In genomic region chrV:12869948-12870347, ce11 we compare ENCODE assay signal across 3 worm cellular contexts.
TF ChIP-seq lines count a peak whose summit lies in the region.

Gene T07F10.3 (minus strand): TSS chrV:12870045.

TF ChIP-seq in whole organism, L2 larva, 48 proteins besides CTCF, POLR2A, EP300 and RAD21 (continued from another document):
- no peak for TF ChIP-seq unc-39 (tag; optimal IDR thresholded peaks at IDR 0.05; lab: Kevin White, UChicago)
- no peak for TF ChIP-seq nhr-23 (tag; optimal IDR thresholded peaks at IDR 0.05; lab: Kevin White, UChicago)
- peak; percentile 61 for TF ChIP-seq R02D3.7 (tag; optimal IDR thresholded peaks at IDR 0.05; lab: Kevin White, UChicago)
- TF ChIP-seq nhr-129 (tag; optimal IDR thresholded peaks at IDR 0.05; lab: Kevin White, UChicago), result peak; percentile 59
- peak; percentile 35 for TF ChIP-seq sem-4 (tag; optimal IDR thresholded peaks at IDR 0.05; lab: Kevin White, UChicago)
- TF ChIP-seq fos-1 (tag; optimal IDR thresholded peaks at IDR 0.05; lab: Kevin White, UChicago), result peak; percentile 57
- peak; percentile 76 for TF ChIP-seq snpc-4 (tag; optimal IDR thresholded peaks at IDR 0.05; lab: Kevin White, UChicago)
- peak; percentile 71 to 91 for TF ChIP-seq lsy-2 (tag; optimal IDR thresholded peaks at IDR 0.05; lab: Kevin White, UChicago)
- TF ChIP-seq nhr-25 (tag; optimal IDR thresholded peaks at IDR 0.05; lab: Kevin White, UChicago), result peak; percentile 83
- TF ChIP-seq unc-62 (GFP tag; optimal IDR thresholded peaks at IDR 0.05; lab: Kevin White, UChicago), result no peak
- TF ChIP-seq mab-5 (tag; optimal IDR thresholded peaks at IDR 0.05; lab: Kevin White, UChicago), result peak; percentile 83
- peak; percentile 30 for TF ChIP-seq skn-1 (tag; optimal IDR thresholded peaks at IDR 0.05; lab: Kevin White, UChicago)

TF ChIP-seq in whole organism, L4 larva, 104 proteins besides CTCF, POLR2A, EP300 and RAD21 (continued from another document and continues in another):
- peak in 1 of 2 experiments; percentile 94 for TF ChIP-seq hif-1 (tag; optimal IDR thresholded peaks at IDR 0.05; lab: Kevin White, UChicago)
- TF ChIP-seq lir-3 (tag; optimal IDR thresholded peaks at IDR 0.05; lab: Kevin White, UChicago), result no peak
- peak; percentile 69 for TF ChIP-seq spr-1 (tag; optimal IDR thresholded peaks at IDR 0.05; lab: Kevin White, UChicago)
- TF ChIP-seq ceh-62 (tag; optimal IDR thresholded peaks at IDR 0.05; lab: Kevin White, UChicago), result no peak
- no peak for TF ChIP-seq ztf-11 (tag; optimal IDR thresholded peaks at IDR 0.05; lab: Kevin White, UChicago)
- no peak for TF ChIP-seq attf-4 (tag; optimal IDR thresholded peaks at IDR 0.05; lab: Kevin White, UChicago)
- peak; percentile 93 for TF ChIP-seq dmd-9 (GFP tag; IDR thresholded peaks at IDR 0.05; lab: Robert Waterston, UW)
- no peak for TF ChIP-seq lin-29 (GFP tag; IDR thresholded peaks at IDR 0.05; lab: Robert Waterston, UW)
- TF ChIP-seq pqm-1 (tag; optimal IDR thresholded peaks at IDR 0.05; lab: Kevin White, UChicago), result no peak
- TF ChIP-seq nhr-111 (GFP tag; optimal IDR thresholded peaks at IDR 0.05; lab: Kevin White, UChicago), result no peak
- peak; percentile 30 for TF ChIP-seq F10B5.3 (tag; optimal IDR thresholded peaks at IDR 0.05; lab: Kevin White, UChicago)
- TF ChIP-seq Y75B8A.6 (GFP tag; IDR thresholded peaks at IDR 0.05; lab: Robert Waterston, UW), result no peak
- peak; percentile 87 for TF ChIP-seq duxl-1 (tag; optimal IDR thresholded peaks at IDR 0.05; lab: Kevin White, UChicago; ENCODE audit: poor library complexity)
- no peak for TF ChIP-seq R02D3.7 (tag; optimal IDR thresholded peaks at IDR 0.05; lab: Kevin White, UChicago)
- TF ChIP-seq lin-1 (GFP tag; IDR thresholded peaks at IDR 0.05; lab: Robert Waterston, UW), result 0 out of 2 replicates have a peak, but pooled peaks have one; percentile 56
- peak; percentile 77 for TF ChIP-seq dve-1 (tag; optimal IDR thresholded peaks at IDR 0.05; lab: Kevin White, UChicago; ENCODE audit: insufficient read depth)
- TF ChIP-seq mdt-29 (GFP tag; IDR thresholded peaks at IDR 0.05; lab: Robert Waterston, UW), result peak; percentile 71
- peak; percentile 49; the same call in 1 of the 2 replicates for TF ChIP-seq mxl-2 (GFP tag; conservative IDR thresholded peaks at IDR 0.05; lab: Robert Waterston, UW)
- TF ChIP-seq F37D6.2 (tag; optimal IDR thresholded peaks at IDR 0.05; lab: Kevin White, UChicago), result peak; percentile 47
- no peak for TF ChIP-seq aly-2 (tag; optimal IDR thresholded peaks at IDR 0.05; lab: Kevin White, UChicago)
- TF ChIP-seq fos-1 (tag; optimal IDR thresholded peaks at IDR 0.05; lab: Kevin White, UChicago), result no peak
- peak; percentile 86 for TF ChIP-seq dmd-6 (GFP tag; IDR thresholded peaks at IDR 0.05; lab: Robert Waterston, UW)
- TF ChIP-seq nhr-11 (tag; optimal IDR thresholded peaks at IDR 0.05; lab: Kevin White, UChicago), result peak; percentile 47
- TF ChIP-seq ceh-44 (GFP tag; IDR thresholded peaks at IDR 0.05; lab: Robert Waterston, UW), result peak; percentile 46; the same call in 1 of the 2 replicates
- TF ChIP-seq dmd-8 (GFP tag; IDR thresholded peaks at IDR 0.05; lab: Robert Waterston, UW), result no peak
- TF ChIP-seq nhr-237 (tag; optimal IDR thresholded peaks at IDR 0.05; lab: Kevin White, UChicago), result no peak
- TF ChIP-seq tra-1 (GFP tag; IDR thresholded peaks at IDR 0.05; lab: Robert Waterston, UW), result peak; percentile 70; the same call in 1 of the 2 replicates
- no peak for TF ChIP-seq cey-2 (tag; optimal IDR thresholded peaks at IDR 0.05; lab: Kevin White, UChicago; ENCODE audit: borderline replicate concordance, insufficient read depth)
- no peak for TF ChIP-seq mdl-1 (tag; optimal IDR thresholded peaks at IDR 0.05; lab: Kevin White, UChicago)
- 0 out of 2 replicates have a peak, but pooled peaks have one; percentile 63 for TF ChIP-seq snpc-1.2 (GFP tag; IDR thresholded peaks at IDR 0.05; lab: Robert Waterston, UW)
- no peak for TF ChIP-seq egl-43 (GFP tag; IDR thresholded peaks at IDR 0.05; lab: Robert Waterston, UW)
- no peak for TF ChIP-seq zip-2 (tag; optimal IDR thresholded peaks at IDR 0.05; lab: Kevin White, UChicago)
- no peak for TF ChIP-seq mep-1 (tag; optimal IDR thresholded peaks at IDR 0.05; lab: Kevin White, UChicago)
- peak; percentile 45 for TF ChIP-seq nhr-77 (tag; optimal IDR thresholded peaks at IDR 0.05; lab: Kevin White, UChicago)
- TF ChIP-seq daf-16 (GFP tag; optimal IDR thresholded peaks at IDR 0.05; lab: Kevin White, UChicago), result peak in 1 of 2 experiments; percentile 41
- TF ChIP-seq daf-16 (tag; optimal IDR thresholded peaks at IDR 0.05; lab: Kevin White, UChicago), result peak; percentile 41
- TF ChIP-seq mes-2 (tag; optimal IDR thresholded peaks at IDR 0.05; lab: Kevin White, UChicago; ENCODE audit: poor library complexity, severe bottlenecking), result peak; percentile 100
- no peak for TF ChIP-seq jun-1 (tag; optimal IDR thresholded peaks at IDR 0.05; lab: Kevin White, UChicago)
- no peak for TF ChIP-seq F44E2.7 (GFP tag; IDR thresholded peaks at IDR 0.05; lab: Robert Waterston, UW)
- TF ChIP-seq ztf-7 (tag; optimal IDR thresholded peaks at IDR 0.05; lab: Kevin White, UChicago), result no peak
- TF ChIP-seq skn-1 (tag; optimal IDR thresholded peaks at IDR 0.05; lab: Kevin White, UChicago), result no peak
- TF ChIP-seq hmg-1.1 (GFP tag; IDR thresholded peaks at IDR 0.05; lab: Robert Waterston, UW), result 0 out of 2 replicates have a peak, but pooled peaks have one; percentile 34
- TF ChIP-seq unc-62 (GFP tag; optimal IDR thresholded peaks at IDR 0.05 in 1 of 2; lab: Kevin White, UChicago), result no peak
- TF ChIP-seq unc-62 (tag; optimal IDR thresholded peaks at IDR 0.05; lab: Kevin White, UChicago), result no peak
- TF ChIP-seq daf-8 (GFP tag; IDR thresholded peaks at IDR 0.05; lab: Robert Waterston, UW), result no peak
- TF ChIP-seq zfp-3 (GFP tag; conservative IDR thresholded peaks at IDR 0.05; lab: Robert Waterston, UW), result peak; percentile 81; the same call in 1 of the 2 replicates
- no peak for TF ChIP-seq ama-1 (optimal IDR thresholded peaks at IDR 0.05; lab: Kevin White, UChicago)
- TF ChIP-seq madf-5 (GFP tag; IDR thresholded peaks at IDR 0.05; lab: Robert Waterston, UW), result no peak; a peak in 1 of 4 replicates
- peak; percentile 69 for TF ChIP-seq nhr-28 (tag; optimal IDR thresholded peaks at IDR 0.05; lab: Kevin White, UChicago)
- peak; percentile 80 for TF ChIP-seq T26A8.4 (GFP tag; IDR thresholded peaks at IDR 0.05; lab: Robert Waterston, UW)
- peak; percentile 69 for TF ChIP-seq rbr-2 (tag; optimal IDR thresholded peaks at IDR 0.05; lab: Kevin White, UChicago)
- TF ChIP-seq ceh-28 (tag; optimal IDR thresholded peaks at IDR 0.05; lab: Kevin White, UChicago), result no peak
- peak; percentile 77 for TF ChIP-seq sdz-12 (GFP tag; optimal IDR thresholded peaks at IDR 0.05; lab: Kevin White, UChicago)
- TF ChIP-seq lsy-2 (tag; optimal IDR thresholded peaks at IDR 0.05; lab: Kevin White, UChicago), result no peak
- TF ChIP-seq lim-7 (GFP tag; IDR thresholded peaks at IDR 0.05; lab: Robert Waterston, UW), result no peak
- no peak for TF ChIP-seq fkh-10 (GFP tag; optimal IDR thresholded peaks at IDR 0.05; lab: Kevin White, UChicago)
- no peak for TF ChIP-seq snpc-4 (tag; optimal IDR thresholded peaks at IDR 0.05; lab: Kevin White, UChicago)
- no peak for TF ChIP-seq nhr-10 (tag; optimal IDR thresholded peaks at IDR 0.05; lab: Kevin White, UChicago)
- TF ChIP-seq lin-15B (tag; optimal IDR thresholded peaks at IDR 0.05; lab: Kevin White, UChicago), result no peak
- peak; percentile 57; the same call in 1 of the 2 replicates for TF ChIP-seq vab-7 (GFP tag; IDR thresholded peaks at IDR 0.05; lab: Robert Waterston, UW)

TF ChIP-seq in whole organism, late embryonic, 69 proteins besides CTCF, POLR2A, EP300 and RAD21 (continued from another document):
- TF ChIP-seq ceh-31 (tag; optimal IDR thresholded peaks at IDR 0.05; lab: Kevin White, UChicago) (peak; percentile 99), T23F11.4 (GFP tag; optimal IDR thresholded peaks at IDR 0.05; lab: Kevin White, UChicago) (no peak), rnt-1 (tag; optimal IDR thresholded peaks at IDR 0.05; lab: Kevin White, UChicago) (peak; percentile 81), zip-5 (tag; optimal IDR thresholded peaks at IDR 0.05; lab: Kevin White, UChicago) (peak; percentile 92), npax-4 (tag; optimal IDR thresholded peaks at IDR 0.05; lab: Kevin White, UChicago) (no peak), ceh-30 (tag; optimal IDR thresholded peaks at IDR 0.05; lab: Kevin White, UChicago) (no peak), K02D7.2 (tag; optimal IDR thresholded peaks at IDR 0.05; lab: Kevin White, UChicago) (no peak), hlh-6 (tag; optimal IDR thresholded peaks at IDR 0.05; lab: Kevin White, UChicago) (peak; percentile 50), ets-4 (tag; optimal IDR thresholded peaks at IDR 0.05; lab: Kevin White, UChicago) (peak; percentile 99), hlh-8 (tag; optimal IDR thresholded peaks at IDR 0.05; lab: Kevin White, UChicago) (peak; percentile 84), hlh-15 (tag; optimal IDR thresholded peaks at IDR 0.05; lab: Kevin White, UChicago) (peak; percentile 35), ttx-3 (tag; optimal IDR thresholded peaks at IDR 0.05; lab: Kevin White, UChicago) (peak; percentile 21), ceh-24 (tag; optimal IDR thresholded peaks at IDR 0.05; lab: Kevin White, UChicago) (no peak), ceh-9 (tag; optimal IDR thresholded peaks at IDR 0.05; lab: Kevin White, UChicago) (no peak), pat-9 (tag; optimal IDR thresholded peaks at IDR 0.05; lab: Kevin White, UChicago) (no peak), ceh-14 (tag; optimal IDR thresholded peaks at IDR 0.05; lab: Kevin White, UChicago) (peak; percentile 79), unc-42 (tag; optimal IDR thresholded peaks at IDR 0.05; lab: Kevin White, UChicago) (peak; percentile 37), ceh-19 (GFP tag; optimal IDR thresholded peaks at IDR 0.05; lab: Kevin White, UChicago) (no peak), tbx-2 (tag; optimal IDR thresholded peaks at IDR 0.05; lab: Kevin White, UChicago) (peak; percentile 97), sox-4 (tag; optimal IDR thresholded peaks at IDR 0.05; lab: Kevin White, UChicago) (no peak), Y22D7AL.16 (tag; optimal IDR thresholded peaks at IDR 0.05; lab: Kevin White, UChicago) (peak; percentile 35), F13H6.1 (tag; optimal IDR thresholded peaks at IDR 0.05; lab: Kevin White, UChicago) (peak; percentile 86), dmd-4 (tag; optimal IDR thresholded peaks at IDR 0.05; lab: Kevin White, UChicago; ENCODE audit: borderline replicate concordance) (no peak), unc-86 (tag; optimal IDR thresholded peaks at IDR 0.05; lab: Kevin White, UChicago) (peak; percentile 66), madf-2 (tag; optimal IDR thresholded peaks at IDR 0.05; lab: Kevin White, UChicago) (peak; percentile 54), pha-2 (tag; optimal IDR thresholded peaks at IDR 0.05; lab: Kevin White, UChicago) (no peak), gmeb-2 (tag; optimal IDR thresholded peaks at IDR 0.05; lab: Kevin White, UChicago) (peak; percentile 18), unc-55 (GFP tag; optimal IDR thresholded peaks at IDR 0.05; lab: Kevin White, UChicago) (no peak), lim-6 (tag; optimal IDR thresholded peaks at IDR 0.05; lab: Kevin White, UChicago) (peak; percentile 86), K09A11.1 (tag; optimal IDR thresholded peaks at IDR 0.05; lab: Kevin White, UChicago; ENCODE audit: insufficient read depth) (no peak), ref-2 (tag; optimal IDR thresholded peaks at IDR 0.05; lab: Kevin White, UChicago) (peak; percentile 96), C38D4.7 (GFP tag; optimal IDR thresholded peaks at IDR 0.05; lab: Kevin White, UChicago) (no peak), dve-1 (tag; optimal IDR thresholded peaks at IDR 0.05; lab: Kevin White, UChicago) (no peak), lin-11 (tag; optimal IDR thresholded peaks at IDR 0.05; lab: Kevin White, UChicago) (no peak), ceh-6 (GFP tag; optimal IDR thresholded peaks at IDR 0.05; lab: Kevin White, UChicago) (no peak), ceh-2 (tag; optimal IDR thresholded peaks at IDR 0.05; lab: Kevin White, UChicago) (peak; percentile 96), pax-1 (tag; optimal IDR thresholded peaks at IDR 0.05; lab: Kevin White, UChicago) (no peak), unc-3 (GFP tag; conservative IDR thresholded peaks at IDR 0.05; lab: Robert Waterston, UW) (peak; percentile 33; the same call in 1 of the 2 replicates), unc-3 (tag; optimal IDR thresholded peaks at IDR 0.05; lab: Kevin White, UChicago) (no peak), eyg-1 (tag; optimal IDR thresholded peaks at IDR 0.05; lab: Kevin White, UChicago) (no peak), sox-2 (GFP tag; IDR thresholded peaks at IDR 0.05; lab: Robert Waterston, UW) (no peak), ztf-16 (tag; optimal IDR thresholded peaks at IDR 0.05; lab: Kevin White, UChicago) (peak; percentile 22), ahr-1 (tag; optimal IDR thresholded peaks at IDR 0.05; lab: Kevin White, UChicago) (peak; percentile 66), ama-1 (optimal IDR thresholded peaks at IDR 0.05; lab: Kevin White, UChicago) (no peak)
